Worm (Caenorhabditis elegans): ENCODE measurements around the gene F39H12.3.

F39H12.3 gene

ce11 chrX:827502-827901 lies 13.8 kb downstream of the F39H12.3 start (continued):
- TF ChIP-seq nhr-71 (tag; optimal IDR thresholded peaks at IDR 0.05) (peak; percentile 81), lin-13 (GFP tag; optimal IDR thresholded peaks at IDR 0.05) (peak; percentile 15), lin-14 (GFP tag; optimal IDR thresholded peaks at IDR 0.05) (peak; percentile 93), blmp-1 (tag; optimal IDR thresholded peaks at IDR 0.05) (peak; percentile 90), nhr-85 (tag) (peak; percentile 42), vab-15 (tag; optimal IDR thresholded peaks at IDR 0.05) (no peak), unc-86 (tag; optimal IDR thresholded peaks at IDR 0.05) (peak; percentile 56), fkh-10 (GFP tag; optimal IDR thresholded peaks at IDR 0.05) (peak; percentile 93), nhr-84 (tag; optimal IDR thresholded peaks at IDR 0.05) (no peak), tbx-2 (tag; optimal IDR thresholded peaks at IDR 0.05) (peak; percentile 77), unc-30 (tag; optimal IDR thresholded peaks at IDR 0.05) (no peak), nhr-47 (tag; optimal IDR thresholded peaks at IDR 0.05) (peak; percentile 78), nhr-28 (tag; optimal IDR thresholded peaks at IDR 0.05) (no peak), ceh-82 (tag; optimal IDR thresholded peaks at IDR 0.05) (peak; percentile 26 to 50 (median 41))

ce11 chrX:825924-826323 lies 15.4 kb downstream of the F39H12.3 start:
- TF ChIP-seq mep-1 (tag; optimal IDR thresholded peaks at IDR 0.05) (peak; percentile 21), pax-3 (tag; optimal IDR thresholded peaks at IDR 0.05) (no peak), irx-1 (tag; optimal IDR thresholded peaks at IDR 0.05) (peak; percentile 26), efl-1 (optimal IDR thresholded peaks at IDR 0.05) (peak; percentile 39 to 47), efl-1 (GFP tag; optimal IDR thresholded peaks at IDR 0.05 in 1 of 2) (no peak), vab-15 (tag; optimal IDR thresholded peaks at IDR 0.05) (no peak), nhr-237 (tag; optimal IDR thresholded peaks at IDR 0.05) (no peak), lsy-2 (tag; optimal IDR thresholded peaks at IDR 0.05) (peak; percentile 41 to 48), ama-1 (optimal IDR thresholded peaks at IDR 0.05) (no peak), nhr-47 (tag; optimal IDR thresholded peaks at IDR 0.05) (peak; percentile 76), fkh-8 (tag; optimal IDR thresholded peaks at IDR 0.05) (peak; percentile 40), unc-86 (tag; optimal IDR thresholded peaks at IDR 0.05) (peak; percentile 74), elt-2 (tag; optimal IDR thresholded peaks at IDR 0.05) (peak; percentile 41), ceh-82 (tag; optimal IDR thresholded peaks at IDR 0.05) (peak in 2 of 3 experiments; percentile 56 to 57), unc-62 (GFP tag; optimal IDR thresholded peaks at IDR 0.05) (no peak), ceh-88 (GFP tag; IDR thresholded peaks at IDR 0.05) (no peak), pqm-1 (tag; optimal IDR thresholded peaks at IDR 0.05) (no peak), isw-1 (GFP tag; IDR thresholded peaks at IDR 0.05) (peak; percentile 23; the same call in 1 of the 2 replicates), ces-1 (GFP tag; optimal IDR thresholded peaks at IDR 0.05) (no peak), nhr-20 (tag; optimal IDR thresholded peaks at IDR 0.05) (peak; percentile 55), nhr-19 (GFP tag; conservative IDR thresholded peaks at IDR 0.05) (peak; percentile 28; the same call in 1 of the 2 replicates), sox-4 (tag; optimal IDR thresholded peaks at IDR 0.05) (no peak), nhr-71 (tag; optimal IDR thresholded peaks at IDR 0.05) (peak; percentile 75), nhr-11 (tag; optimal IDR thresholded peaks at IDR 0.05) (no peak), fkh-10 (GFP tag; optimal IDR thresholded peaks at IDR 0.05) (peak; percentile 17), nhr-90 (tag; optimal IDR thresholded peaks at IDR 0.05; ENCODE audit: poor library complexity) (no peak), fos-1 (tag; optimal IDR thresholded peaks at IDR 0.05) (peak; percentile 43), egl-13 (tag; optimal IDR thresholded peaks at IDR 0.05) (peak; percentile 70), alr-1 (tag; optimal IDR thresholded peaks at IDR 0.05; ENCODE audit: borderline replicate concordance) (no peak), swsn-7 (tag; optimal IDR thresholded peaks at IDR 0.05) (peak; percentile 73), unc-130 (tag; optimal IDR thresholded peaks at IDR 0.05) (no peak), F16B12.6 (tag; optimal IDR thresholded peaks at IDR 0.05) (no peak), snu-23 (GFP tag; optimal IDR thresholded peaks at IDR 0.05) (peak; percentile 65), unc-30 (tag; optimal IDR thresholded peaks at IDR 0.05) (no peak), snpc-4 (tag; optimal IDR thresholded peaks at IDR 0.05) (no peak), lin-35 (GFP tag; optimal IDR thresholded peaks at IDR 0.05) (peak; percentile 14 to 19), dsc-1 (tag; optimal IDR thresholded peaks at IDR 0.05) (peak; percentile 66), nhr-85 (tag) (peak; percentile 47), nhr-28 (tag; optimal IDR thresholded peaks at IDR 0.05) (no peak), xbp-1 (tag; optimal IDR thresholded peaks at IDR 0.05) (peak; percentile 58), lin-14 (GFP tag; optimal IDR thresholded peaks at IDR 0.05) (peak; percentile 91), blmp-1 (tag; optimal IDR thresholded peaks at IDR 0.05) (no peak), rnt-1 (tag; optimal IDR thresholded peaks at IDR 0.05) (peak; percentile 57), tbx-2 (tag; optimal IDR thresholded peaks at IDR 0.05) (peak; percentile 64), aly-2 (tag; optimal IDR thresholded peaks at IDR 0.05) (peak; percentile 10)
